Fruit fly (Drosophila melanogaster) whole organism, embryonic: ENCODE measurements around the gene CG3117.

Source experiments
- Bgb ChIP-seq: fragments of 200-800 bp; sonication (Bioruptor generic); IDR thresholded peaks from 2 replicates; pipeline ENCODE4 v1.3.6; 2022; ENCODE audit warnings: missing biosample characterization, missing genetic modification characterization; ENCODE audit not compliant: partially characterized antibody
- Bteb2 ChIP-seq: fragments of 200-800 bp; sonication (Bioruptor generic); optimal IDR thresholded peaks from 2 replicates; lab custom pipeline; 2016; ENCODE audit warnings: missing biosample characterization, missing genetic modification characterization
- CG1024 ChIP-seq: fragments of 200-800 bp; sonication (Bioruptor generic); IDR thresholded peaks from 2 replicates; pipeline ENCODE4 v1.3.6; 2022; ENCODE audit warnings: missing biosample characterization, missing genetic modification characterization
- CG10959 ChIP-seq: fragments of 200-800 bp; sonication (Bioruptor generic); IDR thresholded peaks from 2 replicates; pipeline ENCODE4 v1.3.6; 2022; ENCODE audit warnings: missing biosample characterization, missing genetic modification characterization
- CG12071 ChIP-seq: fragments of 200-800 bp; sonication (Bioruptor generic); optimal IDR thresholded peaks from 3 replicates; lab custom pipeline; 2018; ENCODE audit warnings: missing biosample characterization, mild to moderate bottlenecking, missing genetic modification characterization
- CG12104 ChIP-seq: fragments of 200-800 bp; sonication (Bioruptor generic); optimal IDR thresholded peaks from 3 replicates; lab custom pipeline; 2016; ENCODE audit warnings: missing biosample characterization, missing genetic modification characterization
- CG13123 ChIP-seq: fragments of 200-800 bp; sonication (Bioruptor generic); optimal IDR thresholded peaks from 2 replicates; lab custom pipeline; 2016; ENCODE audit warnings: missing biosample characterization, missing genetic modification characterization
- CG14441 ChIP-seq: fragments of 200-800 bp; sonication (Bioruptor generic); IDR thresholded peaks from 2 replicates; pipeline ENCODE4 v1.3.6; 2022; ENCODE audit warnings: missing biosample characterization, missing genetic modification characterization
- CG1603 ChIP-seq: fragments of 200-800 bp; sonication (Bioruptor generic); optimal IDR thresholded peaks from 2 replicates; lab custom pipeline; 2019; ENCODE audit warnings: missing biosample characterization, mild to moderate bottlenecking, missing genetic modification characterization, moderate library complexity
- CG17186 ChIP-seq: fragments of 200-800 bp; sonication (Bioruptor generic); optimal IDR thresholded peaks from 3 replicates; lab custom pipeline; 2017; ENCODE audit warnings: missing biosample characterization, missing genetic modification reagents, missing genetic modification characterization
- CG18476 ChIP-seq: fragments of 200-800 bp; sonication (Bioruptor generic); optimal IDR thresholded peaks from 2 replicates; lab custom pipeline; 2016; ENCODE audit warnings: missing biosample characterization, mild to moderate bottlenecking, missing genetic modification characterization
- CG18599 ChIP-seq: fragments of 200-800 bp; sonication (Bioruptor generic); optimal IDR thresholded peaks from 3 replicates; lab custom pipeline; 2017; ENCODE audit warnings: missing biosample characterization, missing genetic modification characterization, mild to moderate bottlenecking, moderate library complexity, missing genetic modification reagents
- CG30020 ChIP-seq: fragments of 200-800 bp; optimal IDR thresholded peaks from 2 replicates; lab custom pipeline; 2019; ENCODE audit warnings: missing biosample characterization, mild to moderate bottlenecking, missing genetic modification characterization, moderate library complexity
- CG31365 ChIP-seq: fragments of 200-800 bp; sonication (Bioruptor generic); optimal IDR thresholded peaks from 2 replicates; lab custom pipeline; 2018; ENCODE audit warnings: missing biosample characterization, mild to moderate bottlenecking, missing genetic modification characterization
- CG32767 ChIP-seq: fragments of 200-800 bp; sonication (Bioruptor generic); IDR thresholded peaks from 2 replicates; pipeline ENCODE4 v1.3.6; 2022; ENCODE audit warnings: missing biosample characterization, missing genetic modification characterization
- CG32772 ChIP-seq: fragments of 200-800 bp; sonication (Bioruptor generic); IDR thresholded peaks from 2 replicates; pipeline ENCODE4 v1.3.6; 2022; ENCODE audit warnings: missing biosample characterization, missing genetic modification characterization
- CG4424 ChIP-seq: fragments of 200-800 bp; sonication (Bioruptor generic); optimal IDR thresholded peaks from 3 replicates; lab custom pipeline; 2016; ENCODE audit warnings: missing biosample characterization, missing genetic modification characterization
- CG6854 ChIP-seq: fragments of 200-800 bp; sonication (Bioruptor generic); optimal IDR thresholded peaks from 3 replicates; lab custom pipeline; 2017; ENCODE audit warnings: missing biosample characterization, mild to moderate bottlenecking, missing genetic modification characterization
- CG7372 ChIP-seq: fragments of 200-800 bp; sonication (Bioruptor generic); IDR thresholded peaks from 2 replicates; pipeline ENCODE4 v1.3.6; 2022; ENCODE audit warnings: missing biosample characterization, missing genetic modification characterization
- CG7786 ChIP-seq: fragments of 200-800 bp; sonication (Bioruptor generic); optimal IDR thresholded peaks from 2 replicates; lab custom pipeline; 2016; ENCODE audit warnings: missing biosample characterization, missing genetic modification characterization
- CG8281 ChIP-seq: fragments of 200-800 bp; sonication (Bioruptor generic); optimal IDR thresholded peaks from 2 replicates; lab custom pipeline; 2018; ENCODE audit warnings: missing biosample characterization, mild to moderate bottlenecking, missing genetic modification characterization, moderate library complexity
- CG9437 ChIP-seq: fragments of 200-800 bp; sonication (Bioruptor generic); optimal IDR thresholded peaks from 2 replicates; lab custom pipeline; 2018; ENCODE audit warnings: missing biosample characterization, mild to moderate bottlenecking, missing genetic modification characterization
- CG9727 ChIP-seq: fragments of 200-800 bp; sonication (Bioruptor generic); optimal IDR thresholded peaks from 3 replicates; lab custom pipeline; 2017; ENCODE audit warnings: missing biosample characterization, mild to moderate bottlenecking, missing genetic modification characterization
- CG9817 ChIP-seq: fragments of 200-800 bp; sonication (Bioruptor generic); optimal IDR thresholded peaks from 2 replicates; lab custom pipeline; 2018; ENCODE audit warnings: missing biosample characterization, mild to moderate bottlenecking, missing genetic modification characterization, moderate library complexity
- Chrac-16 ChIP-seq: fragments of 200-800 bp; sonication (Bioruptor generic); optimal IDR thresholded peaks from 3 replicates; lab custom pipeline; 2016; ENCODE audit warnings: missing biosample characterization, missing genetic modification characterization
- D ChIP-seq, 2 experiments: fragments of 200-800 bp in 1 of 2; fragments of >200 bp in 1 of 2; sonication (Bioruptor generic) in 1 of 2; optimal IDR thresholded peaks; 2 replicates in 1 of 2; 3 replicates in 1 of 2; lab custom pipeline; 2017; ENCODE audit warnings: mild to moderate bottlenecking in 1 of 2, missing biosample characterization in 1 of 2, missing genetic modification characterization in 1 of 2, missing genetic modification reagents in 1 of 2
- ERR ChIP-seq: fragments of 200-800 bp; sonication (Bioruptor generic); optimal IDR thresholded peaks from 2 replicates; lab custom pipeline; 2016; ENCODE audit warnings: missing biosample characterization, missing genetic modification characterization
- Fer2 ChIP-seq: fragments of 200-800 bp; sonication (Bioruptor generic); optimal IDR thresholded peaks from 2 replicates; lab custom pipeline; 2018; ENCODE audit warnings: missing biosample characterization, mild to moderate bottlenecking, missing genetic modification characterization, moderate library complexity
- HmgD ChIP-seq: fragments of 200-800 bp; sonication (Bioruptor generic); optimal IDR thresholded peaks from 3 replicates; lab custom pipeline; 2016; ENCODE audit warnings: missing biosample characterization, missing genetic modification characterization
- Mes4 ChIP-seq: fragments of 200-800 bp; sonication (Bioruptor generic); optimal IDR thresholded peaks from 2 replicates; lab custom pipeline; 2016; ENCODE audit warnings: missing biosample characterization, missing genetic modification characterization
- Nf-YA ChIP-seq: fragments of 200-800 bp; sonication (Bioruptor generic); IDR thresholded peaks from 2 replicates; pipeline ENCODE4 v1.3.6; 2022; ENCODE audit warnings: missing biosample characterization, missing genetic modification characterization
- PHDP ChIP-seq: fragments of 200-800 bp; sonication (Bioruptor generic); optimal IDR thresholded peaks from 3 replicates; lab custom pipeline; 2018; ENCODE audit warnings: missing biosample characterization, mild to moderate bottlenecking, missing genetic modification characterization, moderate library complexity
- Ravus ChIP-seq: fragments of 200-800 bp; sonication (Bioruptor generic); IDR thresholded peaks from 2 replicates; pipeline ENCODE4 v1.3.6; 2022; ENCODE audit warnings: missing biosample characterization, missing genetic modification characterization
- Side ChIP-seq: fragments of 200-800 bp; sonication (Bioruptor generic); optimal IDR thresholded peaks from 2 replicates; lab custom pipeline; 2016; ENCODE audit warnings: missing biosample characterization, missing genetic modification characterization
- Usf ChIP-seq: fragments of 200-800 bp; sonication (Bioruptor generic); optimal IDR thresholded peaks from 2 replicates; lab custom pipeline; 2017; ENCODE audit warnings: missing genotype, missing biosample characterization, missing genetic modification characterization
- bbx ChIP-seq: fragments of 200-800 bp; sonication (Bioruptor generic); IDR thresholded peaks from 2 replicates; pipeline ENCODE4 v1.3.6; 2022; ENCODE audit warnings: missing biosample characterization, missing genetic modification characterization; ENCODE audit not compliant: partially characterized antibody
- disco-r ChIP-seq: fragments of 200-800 bp; sonication (Bioruptor generic); optimal IDR thresholded peaks from 2 replicates; lab custom pipeline; 2016; ENCODE audit warnings: missing biosample characterization, missing genetic modification characterization
- fd3F ChIP-seq: fragments of 200-800 bp; sonication (Bioruptor generic); optimal IDR thresholded peaks from 2 replicates; lab custom pipeline; 2018; ENCODE audit warnings: missing biosample characterization, mild to moderate bottlenecking, missing genetic modification characterization, moderate library complexity
- gt ChIP-seq: fragments of 200-800 bp; sonication (Bioruptor generic); IDR thresholded peaks from 2 replicates; pipeline ENCODE4 v1.3.6; 2022; ENCODE audit warnings: missing biosample characterization, missing genetic modification characterization
- h ChIP-seq: fragments of >200 bp; optimal IDR thresholded peaks from 2 replicates; lab custom pipeline; 2017
- hb ChIP-seq: fragments of 200-800 bp; sonication (Bioruptor generic); IDR thresholded peaks from 3 replicates; pipeline ENCODE4 v1.3.6; 2022; ENCODE audit warnings: missing biosample characterization, missing genetic modification characterization; ENCODE audit not compliant: partially characterized antibody
- her ChIP-seq: fragments of 200-800 bp; sonication (Bioruptor generic); optimal IDR thresholded peaks from 2 replicates; lab custom pipeline; 2016; ENCODE audit warnings: missing biosample characterization, missing genetic modification characterization
- insv ChIP-seq, 2 experiments: fragments of 200-800 bp; sonication (Bioruptor generic); optimal IDR thresholded peaks; 3 replicates each; lab custom pipeline; 2016 to 2018; ENCODE audit warnings: missing biosample characterization in 2 of 2, missing genetic modification characterization in 2 of 2
- pros ChIP-seq: fragments of 200-800 bp; sonication (Bioruptor generic); optimal IDR thresholded peaks from 3 replicates; lab custom pipeline; 2019; ENCODE audit warnings: missing biosample characterization, mild to moderate bottlenecking, missing genetic modification characterization, moderate library complexity
- tin ChIP-seq: fragments of 200-800 bp; sonication (Bioruptor generic); optimal IDR thresholded peaks from 3 replicates; lab custom pipeline; 2016; ENCODE audit warnings: missing biosample characterization, missing genetic modification characterization
- trh ChIP-seq: fragments of 200-800 bp; sonication (Bioruptor generic); optimal IDR thresholded peaks from 2 replicates; lab custom pipeline; 2016; ENCODE audit warnings: missing biosample characterization, missing genetic modification characterization
- unc-4 ChIP-seq: fragments of 200-800 bp; sonication (Bioruptor generic); IDR thresholded peaks from 2 replicates; pipeline ENCODE4 v1.3.6; 2022; ENCODE audit warnings: missing biosample characterization, missing genetic modification characterization; ENCODE audit not compliant: partially characterized antibody
- usp ChIP-seq: fragments of >200 bp; optimal IDR thresholded peaks from 2 replicates; lab custom pipeline; 2017; ENCODE audit warnings: missing biosample characterization, missing genetic modification characterization
- yki ChIP-seq: fragments of >200 bp; optimal IDR thresholded peaks from 3 replicates; lab custom pipeline; 2018

CG3117 gene

dm6 chr2L:2855773-2856615 lies 9.0 kb upstream of the CG3117 start, which contains the start of the genes CG3104 and RpS21 (continued):
- TF ChIP-seq CG9817 (peak; percentile 86), Nf-YA (GFP tag; lab: Robert Waterston, UW) (peak; percentile 70; the same call in 1 of the 2 replicates), fd3F (GFP tag; lab: Kevin White, UChicago) (peak; percentile 73), bbx (GFP tag; lab: Robert Waterston, UW) (0 out of 2 replicates have a peak, but pooled peaks have one; percentile 22), hb (GFP tag; lab: Robert Waterston, UW) (no peak), tin (GFP tag; lab: Kevin White, UChicago) (peak; percentile 85), HmgD (GFP tag; lab: Kevin White, UChicago) (peak; percentile 61), CG7786 (GFP tag; lab: Kevin White, UChicago) (peak; percentile 77), CG18599 (GFP tag; lab: Kevin White, UChicago) (peak; percentile 88), Bteb2 (peak; percentile 75), CG1024 (GFP tag; lab: Robert Waterston, UW) (peak; percentile 92), h (lab: Kevin White, UChicago) (no peak), CG32767 (peak; percentile 63; the same call in 1 of the 2 replicates), Chrac-16 (GFP tag; lab: Kevin White, UChicago) (peak; percentile 61), CG9437 (GFP tag; lab: Kevin White, UChicago) (peak; percentile 58), CG6854 (GFP tag; lab: Kevin White, UChicago) (peak; percentile 72), PHDP (tag; lab: Kevin White, UChicago) (peak; percentile 57), trh (GFP tag; lab: Kevin White, UChicago) (peak; percentile 65), disco-r (peak; percentile 56), Usf (peak; percentile 85), her (GFP tag; lab: Kevin White, UChicago) (peak; percentile 80), CG30020 (tag; lab: Kevin White, UChicago) (peak; percentile 60), CG12071 (peak; percentile 80), insv (GFP tag; optimal IDR thresholded peaks at IDR 0.05; lab: Kevin White, UChicago) (peak in 1 of 2 experiments; percentile 80), gt (GFP tag; lab: Robert Waterston, UW) (peak; percentile 77; the same call in 1 of the 2 replicates), CG14441 (peak; percentile 88), CG13123 (peak; percentile 100), CG4424 (GFP tag; lab: Kevin White, UChicago) (peak; percentile 84), ERR (GFP tag; lab: Kevin White, UChicago) (peak; percentile 55), Ravus (peak; percentile 54), CG32772 (peak; percentile 88), usp (no peak), CG18476 (GFP tag; lab: Kevin White, UChicago) (peak; percentile 68), CG31365 (peak; percentile 65), CG10959 (GFP tag; lab: Robert Waterston, UW) (peak; percentile 74), yki (no peak), CG7372 (GFP tag; lab: Robert Waterston, UW) (peak; percentile 88), Side (GFP tag; lab: Kevin White, UChicago) (peak; percentile 81), CG9727 (GFP tag; lab: Kevin White, UChicago) (peak; percentile 93), CG1603 (tag; lab: Kevin White, UChicago) (peak; percentile 75), Mes4 (GFP tag; lab: Kevin White, UChicago) (peak; percentile 88), pros (GFP tag; lab: Kevin White, UChicago) (no peak), D (optimal IDR thresholded peaks at IDR 0.05; lab: Kevin White, UChicago) (no peak), D (GFP tag; optimal IDR thresholded peaks at IDR 0.05; lab: Kevin White, UChicago) (peak; percentile 77), unc-4 (no peak), Fer2 (peak; percentile 74), CG17186 (peak; percentile 81), CG8281 (tag; lab: Kevin White, UChicago) (peak; percentile 57), CG12104 (GFP tag; lab: Kevin White, UChicago) (peak; percentile 87), Bgb (peak; percentile 29)
